Fruit fly (Drosophila melanogaster) whole organism, embryonic: ENCODE measurements around the gene Vm34Ca.

ENCODE experiments used
- B-H1 ChIP-seq: fragments of 200-800 bp; sonication (Bioruptor generic); IDR thresholded peaks from 3 replicates; pipeline ENCODE4 v1.3.6; 2022; ENCODE audit warnings: missing biosample characterization, missing genetic modification characterization
- B-H2 ChIP-seq: fragments of 200-800 bp; sonication (Bioruptor generic); optimal IDR thresholded peaks from 2 replicates; lab custom pipeline; 2018; ENCODE audit warnings: missing biosample characterization, mild to moderate bottlenecking, missing genetic modification characterization
- CG10654 ChIP-seq: fragments of 200-800 bp; sonication (Bioruptor generic); optimal IDR thresholded peaks from 2 replicates; lab custom pipeline; 2016; ENCODE audit warnings: missing biosample characterization, missing genetic modification characterization
- CG11093 ChIP-seq: fragments of 200-800 bp; sonication (Bioruptor generic); IDR thresholded peaks from 3 replicates; pipeline ENCODE4 v1.3.6; 2022; ENCODE audit warnings: missing biosample characterization, missing genetic modification characterization
- CG11398 ChIP-seq: fragments of 200-800 bp; sonication (Bioruptor generic); optimal IDR thresholded peaks from 2 replicates; lab custom pipeline; 2016; ENCODE audit warnings: missing biosample characterization, missing genetic modification characterization
- CG12391 ChIP-seq: fragments of 200-800 bp; sonication (Bioruptor generic); optimal IDR thresholded peaks from 3 replicates; lab custom pipeline; 2018; ENCODE audit warnings: missing biosample characterization, mild to moderate bottlenecking, missing genetic modification characterization, moderate library complexity
- CG12659 ChIP-seq: fragments of 200-800 bp; sonication (Bioruptor generic); optimal IDR thresholded peaks from 3 replicates; lab custom pipeline; 2017; ENCODE audit warnings: mild to moderate bottlenecking, missing biosample characterization, missing genetic modification reagents, missing genetic modification characterization
- CG13296 ChIP-seq: fragments of 200-800 bp; sonication (Bioruptor generic); optimal IDR thresholded peaks from 3 replicates; lab custom pipeline; 2018; ENCODE audit warnings: missing biosample characterization, mild to moderate bottlenecking, missing genetic modification characterization
- CG14667 ChIP-seq: fragments of 200-800 bp; sonication (Bioruptor generic); IDR thresholded peaks from 2 replicates; pipeline ENCODE4 v1.3.6; 2022; ENCODE audit warnings: missing biosample characterization, missing genetic modification characterization
- CG15514 ChIP-seq: fragments of 200-800 bp; sonication (Bioruptor generic); optimal IDR thresholded peaks from 3 replicates; lab custom pipeline; 2017; ENCODE audit warnings: missing biosample characterization, missing genetic modification characterization, mild to moderate bottlenecking, moderate library complexity, missing genetic modification reagents
- CG15696 ChIP-seq: fragments of 200-800 bp; sonication (Bioruptor generic); optimal IDR thresholded peaks from 2 replicates; lab custom pipeline; 2019; ENCODE audit warnings: missing biosample characterization, mild to moderate bottlenecking, missing genetic modification characterization, moderate library complexity
- CG1647 ChIP-seq: fragments of 200-800 bp; sonication (Bioruptor generic); optimal IDR thresholded peaks from 3 replicates; lab custom pipeline; 2016; ENCODE audit warnings: missing biosample characterization, missing genetic modification characterization
- CG16815 ChIP-seq: fragments of 200-800 bp; sonication (Bioruptor generic); optimal IDR thresholded peaks from 3 replicates; lab custom pipeline; 2017; ENCODE audit warnings: missing biosample characterization, mild to moderate bottlenecking, missing genetic modification characterization
- CG17612 ChIP-seq: fragments of 200-800 bp; sonication (Bioruptor generic); IDR thresholded peaks from 2 replicates; pipeline ENCODE4 v1.3.6; 2022; ENCODE audit warnings: missing biosample characterization, missing genetic modification characterization
- CG30403 ChIP-seq: fragments of 200-800 bp; sonication (Bioruptor generic); optimal IDR thresholded peaks from 3 replicates; lab custom pipeline; 2016; ENCODE audit warnings: missing biosample characterization, missing genetic modification characterization
- CG31388 ChIP-seq: fragments of 200-800 bp; sonication (Bioruptor generic); optimal IDR thresholded peaks from 2 replicates; lab custom pipeline; 2016; ENCODE audit warnings: missing biosample characterization, missing genetic modification characterization
- CG34224 ChIP-seq: fragments of 200-800 bp; sonication (Bioruptor generic); IDR thresholded peaks from 3 replicates; pipeline ENCODE4 v1.3.6; 2022; ENCODE audit warnings: missing biosample characterization, missing genetic modification characterization; ENCODE audit not compliant: partially characterized antibody
- CG34376 ChIP-seq: fragments of 200-800 bp; sonication (Bioruptor generic); optimal IDR thresholded peaks from 2 replicates; lab custom pipeline; 2018; ENCODE audit warnings: missing biosample characterization, mild to moderate bottlenecking, missing genetic modification characterization
- CG3995 ChIP-seq: fragments of 200-800 bp; sonication (Bioruptor generic); optimal IDR thresholded peaks from 3 replicates; lab custom pipeline; 2016; ENCODE audit warnings: missing biosample characterization, missing genetic modification characterization
- CG5180 ChIP-seq: fragments of 200-800 bp; sonication (Bioruptor generic); optimal IDR thresholded peaks from 3 replicates; lab custom pipeline; 2017; ENCODE audit warnings: missing biosample characterization, missing genetic modification characterization, mild to moderate bottlenecking, moderate library complexity, missing genetic modification reagents
- CG6683 ChIP-seq: fragments of 200-800 bp; sonication (Bioruptor generic); optimal IDR thresholded peaks from 2 replicates; lab custom pipeline; 2017; ENCODE audit warnings: missing biosample characterization, mild to moderate bottlenecking, missing genetic modification characterization, missing genetic modification reagents
- CG7839 ChIP-seq: fragments of 200-800 bp; sonication (Bioruptor generic); optimal IDR thresholded peaks from 3 replicates; lab custom pipeline; 2018; ENCODE audit warnings: missing biosample characterization, mild to moderate bottlenecking, missing genetic modification characterization, moderate library complexity
- CG8388 ChIP-seq: fragments of 200-800 bp; sonication (Bioruptor generic); optimal IDR thresholded peaks from 2 replicates; lab custom pipeline; 2019; ENCODE audit warnings: missing biosample characterization, mild to moderate bottlenecking, missing genetic modification characterization, moderate library complexity
- CG9932 ChIP-seq: fragments of 200-800 bp; sonication (Bioruptor generic); IDR thresholded peaks from 2 replicates; pipeline ENCODE4 v1.3.6; 2022; ENCODE audit warnings: missing biosample characterization, missing genetic modification characterization
- CkIIα-i1 ChIP-seq: fragments of 200-800 bp; sonication (Bioruptor generic); IDR thresholded peaks from 2 replicates; pipeline ENCODE4 v1.3.6; 2022; ENCODE audit warnings: missing biosample characterization, missing genetic modification characterization
- CoRest ChIP-seq: fragments of 200-800 bp; sonication (Bioruptor generic); optimal IDR thresholded peaks from 3 replicates; lab custom pipeline; 2018; ENCODE audit warnings: missing biosample characterization, mild to moderate bottlenecking, missing genetic modification characterization, moderate library complexity
- Dref ChIP-seq: fragments of 200-800 bp; sonication (Bioruptor generic); IDR thresholded peaks from 2 replicates; pipeline ENCODE4 v1.3.6; 2022; ENCODE audit warnings: missing biosample characterization, missing genetic modification characterization
- H15 ChIP-seq: fragments of 200-800 bp; sonication (Bioruptor generic); IDR thresholded peaks from 3 replicates; pipeline ENCODE4 v1.3.6; 2022; ENCODE audit warnings: missing biosample characterization, missing genetic modification characterization
- Hand ChIP-seq: fragments of 200-800 bp; sonication (Bioruptor generic); optimal IDR thresholded peaks from 2 replicates; lab custom pipeline; 2017; ENCODE audit warnings: mild to moderate bottlenecking, missing biosample characterization, missing genetic modification reagents, missing genetic modification characterization
- Hey ChIP-seq: fragments of 200-800 bp; sonication (Bioruptor generic); optimal IDR thresholded peaks from 3 replicates; lab custom pipeline; 2018; ENCODE audit warnings: missing biosample characterization, mild to moderate bottlenecking, missing genetic modification characterization
- HmgZ ChIP-seq: fragments of 200-800 bp; sonication (Bioruptor generic); optimal IDR thresholded peaks from 2 replicates; lab custom pipeline; 2018; ENCODE audit warnings: missing biosample characterization, mild to moderate bottlenecking, missing genetic modification characterization
- Hmx ChIP-seq: fragments of 200-800 bp; sonication (Bioruptor generic); optimal IDR thresholded peaks from 2 replicates; lab custom pipeline; 2016; ENCODE audit warnings: missing biosample characterization, missing genetic modification characterization
- Oli ChIP-seq: fragments of 200-800 bp; sonication (Bioruptor generic); optimal IDR thresholded peaks from 2 replicates; lab custom pipeline; 2018; ENCODE audit warnings: missing biosample characterization, mild to moderate bottlenecking, missing genetic modification characterization, moderate library complexity
- TFAM ChIP-seq: fragments of 200-800 bp; sonication (Bioruptor generic); optimal IDR thresholded peaks from 2 replicates; lab custom pipeline; 2017; ENCODE audit warnings: missing biosample characterization, missing genetic modification characterization, inconsistent platforms
- Usf ChIP-seq: fragments of 200-800 bp; sonication (Bioruptor generic); optimal IDR thresholded peaks from 2 replicates; lab custom pipeline; 2017; ENCODE audit warnings: missing genotype, missing biosample characterization, missing genetic modification characterization
- chinmo ChIP-seq: fragments of 200-800 bp; sonication (Bioruptor generic); IDR thresholded peaks from 4 replicates; pipeline ENCODE4 v1.3.6; 2022; ENCODE audit warnings: missing biosample characterization, missing genetic modification characterization; ENCODE audit not compliant: partially characterized antibody
- ci ChIP-seq: fragments of 200-800 bp; sonication (Bioruptor generic); IDR thresholded peaks from 3 replicates; pipeline ENCODE4 v1.3.6; 2022; ENCODE audit warnings: missing biosample characterization, missing genetic modification characterization
- danr ChIP-seq: fragments of 200-800 bp; sonication (Bioruptor generic); IDR thresholded peaks from 2 replicates; pipeline ENCODE4 v1.3.6; 2022; ENCODE audit warnings: missing biosample characterization, missing genetic modification characterization
- fu2 ChIP-seq: fragments of 200-800 bp; sonication (Bioruptor generic); optimal IDR thresholded peaks from 2 replicates; lab custom pipeline; 2016; ENCODE audit warnings: missing biosample characterization, missing genetic modification characterization
- gce ChIP-seq: fragments of 200-800 bp; sonication (Bioruptor generic); IDR thresholded peaks from 3 replicates; pipeline ENCODE4 v1.3.6; 2022; ENCODE audit warnings: missing biosample characterization, missing genetic modification characterization
- gsb ChIP-seq: fragments of 200-800 bp; sonication (Bioruptor generic); IDR thresholded peaks from 2 replicates; pipeline ENCODE4 v1.3.6; 2022; ENCODE audit warnings: missing biosample characterization, missing genetic modification characterization
- her ChIP-seq: fragments of 200-800 bp; sonication (Bioruptor generic); optimal IDR thresholded peaks from 2 replicates; lab custom pipeline; 2016; ENCODE audit warnings: missing biosample characterization, missing genetic modification characterization
- peb ChIP-seq: fragments of 200-800 bp; sonication (Bioruptor generic); IDR thresholded peaks from 2 replicates; pipeline ENCODE4 v1.3.6; 2022; ENCODE audit warnings: missing biosample characterization, missing genetic modification characterization
- pfk ChIP-seq: fragments of 200-800 bp; sonication (Bioruptor generic); optimal IDR thresholded peaks from 2 replicates; lab custom pipeline; 2018; ENCODE audit warnings: missing biosample characterization, mild to moderate bottlenecking, missing genetic modification characterization, moderate library complexity
- pros ChIP-seq: fragments of 200-800 bp; sonication (Bioruptor generic); optimal IDR thresholded peaks from 3 replicates; lab custom pipeline; 2019; ENCODE audit warnings: missing biosample characterization, mild to moderate bottlenecking, missing genetic modification characterization, moderate library complexity
- repo ChIP-seq: fragments of 200-800 bp; sonication (Bioruptor generic); optimal IDR thresholded peaks from 2 replicates; lab custom pipeline; 2016; ENCODE audit warnings: missing biosample characterization, missing genetic modification characterization
- sens ChIP-seq: fragments of 200-800 bp; sonication (Bioruptor generic); peaks from one replicate; lab custom pipeline; 2016; ENCODE audit warnings: missing biosample characterization, missing genetic modification characterization
- sima ChIP-seq: fragments of 200-800 bp; sonication (Bioruptor generic); optimal IDR thresholded peaks from 2 replicates; lab custom pipeline; 2016; ENCODE audit warnings: missing biosample characterization, missing genetic modification characterization
- trem ChIP-seq: fragments of 200-800 bp; optimal IDR thresholded peaks from 3 replicates; lab custom pipeline; 2019; ENCODE audit warnings: missing biosample characterization, mild to moderate bottlenecking, missing genetic modification characterization, moderate library complexity
- tx ChIP-seq: fragments of 200-800 bp; sonication (Bioruptor generic); optimal IDR thresholded peaks from 2 replicates; lab custom pipeline; 2016; ENCODE audit warnings: missing biosample characterization, missing genetic modification characterization
- vfl ChIP-seq: fragments of 200-800 bp; sonication (Bioruptor generic); optimal IDR thresholded peaks from 2 replicates; lab custom pipeline; 2016; ENCODE audit warnings: missing biosample characterization, missing genetic modification characterization

Gene Vm34Ca

DNA sequence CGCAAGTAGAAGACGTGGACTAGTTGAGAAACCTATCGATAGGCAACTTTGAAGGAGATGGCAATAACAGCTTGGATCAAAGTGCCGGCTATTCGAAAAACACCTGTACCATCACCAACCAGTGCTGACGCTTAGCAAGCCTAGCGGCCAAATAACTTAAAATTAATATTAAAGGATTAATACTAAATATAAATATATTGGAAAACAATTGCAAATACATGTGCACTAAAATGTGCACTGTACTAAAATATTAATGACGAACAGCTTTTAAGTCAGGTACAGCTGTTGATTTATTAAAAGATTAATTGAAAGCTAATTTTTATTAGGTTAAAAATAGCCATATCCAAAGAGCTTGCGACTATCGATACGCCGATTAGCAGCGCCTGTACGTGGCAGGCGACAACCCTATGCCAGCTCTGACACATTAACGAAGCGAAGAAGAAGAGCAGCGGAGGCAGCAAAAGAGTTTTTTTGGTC lies 32.9 kb downstream of the Vm34Ca start, which contains the start of the genes CG9302 and beta'COP:
CG9302 (minus strand) TSS at position 51 of the 477 bp plus-strand sequence.
beta'COP (plus strand) TSS at position 415 of the 477 bp plus-strand sequence.
- TF ChIP-seq trem (tag; lab: Kevin White, UChicago) (peak; percentile 68), CG10654 (GFP tag; lab: Kevin White, UChicago) (peak; percentile 53), CG12659 (GFP tag; lab: Kevin White, UChicago) (peak; percentile 89), CG7839 (tag; lab: Kevin White, UChicago) (peak; percentile 75), ci (GFP tag; lab: Robert Waterston, UW) (no peak), CG34376 (GFP tag; lab: Kevin White, UChicago) (no peak), CG11093 (peak; percentile 44; the same call in 1 of the 3 replicates), B-H1 (GFP tag; lab: Robert Waterston, UW) (peak; percentile 16; the same call in 1 of the 3 replicates), CG14667 (GFP tag; lab: Robert Waterston, UW) (no peak), Hmx (GFP tag; lab: Kevin White, UChicago) (no peak), CG15514 (GFP tag; lab: Kevin White, UChicago) (peak; percentile 67), vfl (peak; percentile 19), CG6683 (GFP tag; lab: Kevin White, UChicago) (peak; percentile 14), CG9932 (peak; percentile 81), HmgZ (peak; percentile 42), danr (peak; percentile 47; the same call in 1 of the 2 replicates), CG13296 (GFP tag; lab: Kevin White, UChicago) (no peak), Oli (tag; lab: Kevin White, UChicago) (peak; percentile 59), fu2 (GFP tag; lab: Kevin White, UChicago) (no peak), CG8388 (GFP tag; lab: Kevin White, UChicago) (peak; percentile 50), gce (no peak), TFAM (no peak), H15 (GFP tag; lab: Robert Waterston, UW) (no peak), repo (GFP tag; lab: Kevin White, UChicago) (no peak), peb (GFP tag; lab: Robert Waterston, UW) (0 out of 2 replicates have a peak, but pooled peaks have one; percentile 25), CG34224 (GFP tag; lab: Robert Waterston, UW) (no peak; the same call in 2 of the 3 replicates), tx (GFP tag; lab: Kevin White, UChicago) (peak; percentile 5), her (GFP tag; lab: Kevin White, UChicago) (no peak), CG11398 (no peak), pros (GFP tag; lab: Kevin White, UChicago) (no peak), CG17612 (GFP tag; lab: Robert Waterston, UW) (no peak), Hey (tag; lab: Kevin White, UChicago) (no peak), CG12391 (tag; lab: Kevin White, UChicago) (peak; percentile 85), CG5180 (GFP tag; lab: Kevin White, UChicago) (no peak), chinmo (GFP tag; lab: Robert Waterston, UW) (no peak), CG31388 (GFP tag; lab: Kevin White, UChicago) (no peak), CG15696 (peak; percentile 79), CkIIα-i1 (GFP tag; lab: Robert Waterston, UW) (no peak), CG3995 (GFP tag; lab: Kevin White, UChicago) (peak; percentile 21), gsb (no peak), Usf (peak; percentile 62), B-H2 (peak; percentile 77), CG30403 (peak; percentile 83), sens (peak; percentile 86), Hand (no peak), pfk (GFP tag; lab: Kevin White, UChicago) (no peak), CG1647 (GFP tag; lab: Kevin White, UChicago) (peak; percentile 25), Dref (GFP tag; lab: Robert Waterston, UW) (peak; percentile 68), CoRest (peak; percentile 88), sima (GFP tag; lab: Kevin White, UChicago) (no peak), CG16815 (GFP tag; lab: Kevin White, UChicago) (peak; percentile 65)
